Fruit fly (Drosophila melanogaster) whole organism, pupa: ENCODE measurements around the gene Tep4.

Experiments used
- CG10348 ChIP-seq: fragments of 200-800 bp; sonication (Bioruptor generic); IDR thresholded peaks from 2 replicates; pipeline ENCODE4 v1.3.6; 2022; ENCODE audit warnings: missing biosample characterization, missing genetic modification characterization
- CG14655 ChIP-seq: fragments of 200-800 bp; sonication (Bioruptor generic); optimal IDR thresholded peaks from 3 replicates; lab custom pipeline; 2017; ENCODE audit warnings: mild to moderate bottlenecking, missing biosample characterization, missing genetic modification reagents, missing genetic modification characterization
- CG15710 ChIP-seq: fragments of 200-800 bp; sonication (Bioruptor generic); optimal IDR thresholded peaks from 2 replicates; lab custom pipeline; 2018; ENCODE audit warnings: missing biosample characterization, mild to moderate bottlenecking, missing genetic modification characterization, moderate library complexity
- CG17806 ChIP-seq: fragments of 200-800 bp; sonication (Bioruptor generic); optimal IDR thresholded peaks from 2 replicates; lab custom pipeline; 2018; ENCODE audit warnings: missing biosample characterization, mild to moderate bottlenecking, missing genetic modification characterization, moderate library complexity
- CG4496 ChIP-seq: fragments of 200-800 bp; sonication (Bioruptor generic); IDR thresholded peaks from 3 replicates; pipeline ENCODE4 v1.3.6; 2022; ENCODE audit warnings: missing biosample characterization, missing genetic modification characterization
- CG8301 ChIP-seq: fragments of 200-800 bp; sonication (Bioruptor generic); optimal IDR thresholded peaks from 2 replicates; lab custom pipeline; 2018; ENCODE audit warnings: missing biosample characterization, mild to moderate bottlenecking, missing genetic modification characterization
- EcR ChIP-seq: fragments of 200-800 bp; sonication (Bioruptor generic); optimal IDR thresholded peaks from 3 replicates; lab custom pipeline; 2019; ENCODE audit warnings: missing biosample characterization, missing genetic modification characterization, mild to moderate bottlenecking, moderate library complexity, missing genetic modification reagents
- Ets98B ChIP-seq: fragments of 200-800 bp; sonication (Bioruptor generic); IDR thresholded peaks from 2 replicates; pipeline ENCODE4 v1.3.6; 2022; ENCODE audit warnings: missing biosample characterization, missing genetic modification characterization
- Pif1A ChIP-seq: fragments of 200-800 bp; sonication (Bioruptor generic); optimal IDR thresholded peaks from 3 replicates; lab custom pipeline; 2016; ENCODE audit warnings: missing biosample characterization, missing genetic modification characterization
- Pif1B ChIP-seq: fragments of 200-800 bp; sonication (Bioruptor generic); optimal IDR thresholded peaks from 3 replicates; lab custom pipeline; 2016; ENCODE audit warnings: missing biosample characterization, missing genetic modification characterization
- Snoo ChIP-seq: fragments of 200-800 bp; sonication (Bioruptor generic); optimal IDR thresholded peaks from 3 replicates; lab custom pipeline; 2017; ENCODE audit warnings: missing biosample characterization, mild to moderate bottlenecking, missing genetic modification characterization, inconsistent platforms
- fd96Ca ChIP-seq: fragments of 200-800 bp; sonication (Bioruptor generic); IDR thresholded peaks from 3 replicates; pipeline ENCODE4 v1.3.6; 2022; ENCODE audit warnings: missing biosample characterization, missing genetic modification characterization
- rn ChIP-seq: fragments of 200-800 bp; sonication (Bioruptor generic); IDR thresholded peaks from 2 replicates; pipeline ENCODE4 v1.3.6; 2022; ENCODE audit warnings: missing biosample characterization, missing genetic modification characterization

- no peak for TF ChIP-seq CG17806 (tag; lab: Kevin White, UChicago)
- peak; percentile 94 for TF ChIP-seq EcR (GFP tag; lab: Kevin White, UChicago)
- TF ChIP-seq rn (GFP tag; lab: Robert Waterston, UW): no peak
- peak; percentile 50 for TF ChIP-seq Snoo (tag; lab: Kevin White, UChicago)
- no peak for TF ChIP-seq CG15710 (tag; lab: Kevin White, UChicago)
- no peak for TF ChIP-seq CG10348 (GFP tag; lab: Robert Waterston, UW)
- TF ChIP-seq fd96Ca (GFP tag; lab: Robert Waterston, UW): no peak
- no peak for TF ChIP-seq Ets98B (GFP tag; lab: Robert Waterston, UW)
- no peak for TF ChIP-seq Pif1A (GFP tag; lab: Kevin White, UChicago)
- TF ChIP-seq Pif1B (GFP tag; lab: Kevin White, UChicago): peak; percentile 53
- TF ChIP-seq CG4496 (GFP tag; lab: Robert Waterston, UW): peak; percentile 89
- TF ChIP-seq CG14655 (GFP tag; lab: Kevin White, UChicago): no peak
- no peak for TF ChIP-seq CG8301 (tag; lab: Kevin White, UChicago)
These were observed 1.1 kb downstream of the Tep4 start for dm6 chr2L:19549412-19549811.
